Worm (Caenorhabditis elegans): ENCODE results near the gene drr-2.

Gene drr-2

ce11 chrIII:13669519-13669918 lies 26.1 kb upstream of the drr-2 start:
- TF ChIP-seq flh-1 (GFP tag; optimal IDR thresholded peaks at IDR 0.05), result no peak
- no peak for TF ChIP-seq unc-120 (tag; optimal IDR thresholded peaks at IDR 0.05; ENCODE audit: poor library complexity, severe bottlenecking)
- TF ChIP-seq ceh-39 (tag; optimal IDR thresholded peaks at IDR 0.05), result no peak
- no peak for TF ChIP-seq drap-1 (GFP tag; optimal IDR thresholded peaks at IDR 0.05)
- TF ChIP-seq nhr-12 (tag; optimal IDR thresholded peaks at IDR 0.05), result no peak
- TF ChIP-seq nhr-2 (tag; optimal IDR thresholded peaks at IDR 0.05), result no peak
- no peak for TF ChIP-seq ztf-11 (tag; optimal IDR thresholded peaks at IDR 0.05)
- no peak for TF ChIP-seq nhr-76 (tag; optimal IDR thresholded peaks at IDR 0.05)
- TF ChIP-seq pha-4 (tag; optimal IDR thresholded peaks at IDR 0.05), result no peak
- no peak for TF ChIP-seq lsy-2 (tag; optimal IDR thresholded peaks at IDR 0.05)
- no peak for TF ChIP-seq ces-1 (GFP tag; optimal IDR thresholded peaks at IDR 0.05)
- no peak for TF ChIP-seq zip-8 (tag; optimal IDR thresholded peaks at IDR 0.05)
- no peak for TF ChIP-seq elt-1 (tag; optimal IDR thresholded peaks at IDR 0.05; ENCODE audit: borderline replicate concordance, insufficient read depth)
- TF ChIP-seq sem-2 (GFP tag; optimal IDR thresholded peaks at IDR 0.05), result no peak
- TF ChIP-seq lin-13 (tag; optimal IDR thresholded peaks at IDR 0.05), result no peak
- TF ChIP-seq ceh-43 (GFP tag; optimal IDR thresholded peaks at IDR 0.05), result no peak
- TF ChIP-seq cnd-1 (tag; optimal IDR thresholded peaks at IDR 0.05), result no peak
- no peak for TF ChIP-seq sptf-1 (tag; optimal IDR thresholded peaks at IDR 0.05)
- no peak for TF ChIP-seq mep-1 (tag; optimal IDR thresholded peaks at IDR 0.05)

ce11 chrIII:13667739-13668138 lies 24.4 kb upstream of the drr-2 start, which contains the start of gene flp-15:
Gene flp-15 (minus strand): TSS chrIII:13667839.
- TF ChIP-seq flh-1 (GFP tag; optimal IDR thresholded peaks at IDR 0.05), result no peak
- TF ChIP-seq cnd-1 (tag; optimal IDR thresholded peaks at IDR 0.05), result no peak
- no peak for TF ChIP-seq ceh-43 (GFP tag; optimal IDR thresholded peaks at IDR 0.05)
- no peak for TF ChIP-seq ceh-83 (GFP tag; optimal IDR thresholded peaks at IDR 0.05)
- TF ChIP-seq ceh-39 (tag; optimal IDR thresholded peaks at IDR 0.05), result no peak
- no peak for TF ChIP-seq unc-39 (tag; optimal IDR thresholded peaks at IDR 0.05)
- no peak for TF ChIP-seq mab-5 (tag; optimal IDR thresholded peaks at IDR 0.05)
- TF ChIP-seq drap-1 (GFP tag; optimal IDR thresholded peaks at IDR 0.05), result no peak
- TF ChIP-seq nhr-12 (tag; optimal IDR thresholded peaks at IDR 0.05), result no peak
- no peak for TF ChIP-seq sptf-1 (tag; optimal IDR thresholded peaks at IDR 0.05)
- TF ChIP-seq unc-62 (GFP tag; optimal IDR thresholded peaks at IDR 0.05), result no peak
- no peak for TF ChIP-seq elt-1 (tag; optimal IDR thresholded peaks at IDR 0.05; ENCODE audit: borderline replicate concordance, insufficient read depth)
- TF ChIP-seq ztf-11 (tag; optimal IDR thresholded peaks at IDR 0.05), result no peak
- TF ChIP-seq mep-1 (tag; optimal IDR thresholded peaks at IDR 0.05), result no peak
- TF ChIP-seq bed-3 (GFP tag; optimal IDR thresholded peaks at IDR 0.05), result no peak

ce11 chrIII:13666406-13666805 lies 23.0 kb upstream of the drr-2 start:
- TF ChIP-seq nhr-28 (tag; optimal IDR thresholded peaks at IDR 0.05), result no peak

ce11 chrIII:13660123-13660522 lies 16.8 kb upstream of the drr-2 start:
- TF ChIP-seq zip-8 (tag; optimal IDR thresholded peaks at IDR 0.05), result no peak
- TF ChIP-seq ham-2 (GFP tag; optimal IDR thresholded peaks at IDR 0.05), result no peak
- no peak for TF ChIP-seq hlh-1 (tag; optimal IDR thresholded peaks at IDR 0.05)
- TF ChIP-seq nhr-2 (tag; optimal IDR thresholded peaks at IDR 0.05), result no peak
- no peak for TF ChIP-seq elt-1 (tag; optimal IDR thresholded peaks at IDR 0.05; ENCODE audit: borderline replicate concordance, insufficient read depth)
- TF ChIP-seq snpc-4 (tag; optimal IDR thresholded peaks at IDR 0.05), result no peak
- TF ChIP-seq blmp-1 (tag; optimal IDR thresholded peaks at IDR 0.05), result no peak
- TF ChIP-seq mls-2 (tag; optimal IDR thresholded peaks at IDR 0.05), result no peak
- TF ChIP-seq sem-2 (GFP tag; optimal IDR thresholded peaks at IDR 0.05), result no peak
- no peak for TF ChIP-seq cnd-1 (tag; optimal IDR thresholded peaks at IDR 0.05)
- no peak for TF ChIP-seq ceh-39 (tag; optimal IDR thresholded peaks at IDR 0.05)
- TF ChIP-seq nhr-28 (tag; optimal IDR thresholded peaks at IDR 0.05), result no peak

ce11 chrIII:13659028-13659427 lies 15.7 kb upstream of the drr-2 start:
- TF ChIP-seq unc-62 (GFP tag; optimal IDR thresholded peaks at IDR 0.05), result peak; percentile 46
- TF ChIP-seq blmp-1 (tag; optimal IDR thresholded peaks at IDR 0.05), result no peak

- no peak for TF ChIP-seq sem-2 (GFP tag; optimal IDR thresholded peaks at IDR 0.05)
- TF ChIP-seq mep-1 (tag; optimal IDR thresholded peaks at IDR 0.05), result no peak
- TF ChIP-seq sptf-1 (tag; optimal IDR thresholded peaks at IDR 0.05), result no peak
- TF ChIP-seq nhr-237 (tag; optimal IDR thresholded peaks at IDR 0.05), result no peak
- peak; percentile 6 for TF ChIP-seq ham-2 (GFP tag; optimal IDR thresholded peaks at IDR 0.05)
- no peak for TF ChIP-seq nhr-28 (tag; optimal IDR thresholded peaks at IDR 0.05)
- no peak for TF ChIP-seq elt-1 (tag; optimal IDR thresholded peaks at IDR 0.05; ENCODE audit: borderline replicate concordance, insufficient read depth)
- TF ChIP-seq ceh-83 (GFP tag; optimal IDR thresholded peaks at IDR 0.05), result peak; percentile 63
- peak; percentile 26 for TF ChIP-seq pha-4 (tag; optimal IDR thresholded peaks at IDR 0.05)
- TF ChIP-seq lin-32 (GFP tag; optimal IDR thresholded peaks at IDR 0.05), result no peak
Observed at ce11 chrIII:13657975-13658374, 14.6 kb upstream of the drr-2 start.
